Worm (Caenorhabditis elegans): ENCODE data around the gene T08G5.1.

T08G5.1 gene

ce11 chrV:14028256-14028743 lies 9.7 kb downstream of the T08G5.1 start (continued):
- TF ChIP-seq isw-1 (GFP tag; IDR thresholded peaks at IDR 0.05) (peak; percentile 22; the same call in 1 of the 2 replicates), egl-27 (tag; optimal IDR thresholded peaks at IDR 0.05) (no peak), alr-1 (tag; optimal IDR thresholded peaks at IDR 0.05; ENCODE audit: borderline replicate concordance) (no peak), irx-1 (tag; optimal IDR thresholded peaks at IDR 0.05) (peak; percentile 29), C16A3.4 (tag; optimal IDR thresholded peaks at IDR 0.05) (no peak), zip-4 (GFP tag; optimal IDR thresholded peaks at IDR 0.05) (peak; percentile 33), blmp-1 (tag; optimal IDR thresholded peaks at IDR 0.05) (no peak), nhr-47 (tag; optimal IDR thresholded peaks at IDR 0.05) (peak; percentile 80), ces-1 (GFP tag; optimal IDR thresholded peaks at IDR 0.05) (no peak), grh-1 (GFP tag; IDR thresholded peaks at IDR 0.05) (peak; percentile 72), unc-62 (GFP tag; optimal IDR thresholded peaks at IDR 0.05) (no peak), sup-37 (GFP tag; optimal IDR thresholded peaks at IDR 0.05) (peak; percentile 9), unc-130 (tag; optimal IDR thresholded peaks at IDR 0.05) (no peak), vab-15 (tag; optimal IDR thresholded peaks at IDR 0.05) (no peak), ets-5 (GFP tag; IDR thresholded peaks at IDR 0.05) (0 out of 2 replicates have a peak, but pooled peaks have one; percentile 44), C34B4.2 (tag; optimal IDR thresholded peaks at IDR 0.05) (no peak), fos-1 (tag; optimal IDR thresholded peaks at IDR 0.05) (peak; percentile 46), lin-35 (GFP tag; optimal IDR thresholded peaks at IDR 0.05) (peak in 1 of 2 experiments; percentile 36), lir-3 (tag; optimal IDR thresholded peaks at IDR 0.05; ENCODE audit: poor library complexity) (no peak), lin-15B (tag; optimal IDR thresholded peaks at IDR 0.05) (no peak), swsn-7 (tag; optimal IDR thresholded peaks at IDR 0.05) (peak; percentile 59), nhr-85 (tag) (peak; percentile 86), snu-23 (GFP tag; optimal IDR thresholded peaks at IDR 0.05) (peak; percentile 59), ceh-63 (GFP tag; optimal IDR thresholded peaks at IDR 0.05) (no peak), egl-13 (tag; optimal IDR thresholded peaks at IDR 0.05) (no peak), ceh-82 (tag; optimal IDR thresholded peaks at IDR 0.05) (no peak), nhr-20 (tag; optimal IDR thresholded peaks at IDR 0.05) (peak; percentile 69), fkh-4 (tag; optimal IDR thresholded peaks at IDR 0.05; ENCODE audit: borderline replicate concordance) (no peak), nhr-76 (tag; optimal IDR thresholded peaks at IDR 0.05) (no peak), jun-1 (tag; optimal IDR thresholded peaks at IDR 0.05) (no peak), ceh-88 (GFP tag; IDR thresholded peaks at IDR 0.05) (0 out of 2 replicates have a peak, but pooled peaks have one; percentile 35), snpc-4 (tag; optimal IDR thresholded peaks at IDR 0.05) (peak; percentile 97), efl-3 (GFP tag; optimal IDR thresholded peaks at IDR 0.05) (no peak), lin-39 (tag; optimal IDR thresholded peaks at IDR 0.05) (peak; percentile 53), lin-14 (GFP tag; optimal IDR thresholded peaks at IDR 0.05) (no peak), sox-4 (tag; optimal IDR thresholded peaks at IDR 0.05) (no peak), elt-3 (tag; optimal IDR thresholded peaks at IDR 0.05) (no peak), nhr-90 (tag; optimal IDR thresholded peaks at IDR 0.05; ENCODE audit: poor library complexity) (peak; percentile 87), unc-30 (tag; optimal IDR thresholded peaks at IDR 0.05) (no peak), pag-3 (tag; optimal IDR thresholded peaks at IDR 0.05; ENCODE audit: borderline replicate concordance, insufficient read depth) (no peak), F16B12.6 (tag; optimal IDR thresholded peaks at IDR 0.05) (no peak), C04F5.9 (tag; optimal IDR thresholded peaks at IDR 0.05) (no peak), nhr-11 (tag; optimal IDR thresholded peaks at IDR 0.05) (no peak), Y116A8C.19 (tag; optimal IDR thresholded peaks at IDR 0.05; ENCODE audit: borderline replicate concordance) (no peak), efl-1 (optimal IDR thresholded peaks at IDR 0.05) (peak; percentile 10 to 48), efl-1 (GFP tag; optimal IDR thresholded peaks at IDR 0.05 in 1 of 2) (peak in 1 of 2 experiments; percentile 92), nhr-19 (GFP tag; conservative IDR thresholded peaks at IDR 0.05) (peak; percentile 79), elt-2 (tag; optimal IDR thresholded peaks at IDR 0.05) (peak; percentile 84)
